Worm (Caenorhabditis elegans): Measurements from ENCODE around the gene ntl-4.

ntl-4 gene

ce11 chrIV:7958092-7958491 lies 47.7 kb downstream of the ntl-4 start:
- TF ChIP-seq nhr-28 (tag; optimal IDR thresholded peaks at IDR 0.05), result no peak
- TF ChIP-seq mab-5 (tag; optimal IDR thresholded peaks at IDR 0.05), result no peak
- no peak for TF ChIP-seq mep-1 (tag; optimal IDR thresholded peaks at IDR 0.05)
- no peak for TF ChIP-seq nhr-2 (tag; optimal IDR thresholded peaks at IDR 0.05)
- TF ChIP-seq blmp-1 (tag; optimal IDR thresholded peaks at IDR 0.05), result no peak
- TF ChIP-seq zip-8 (tag; optimal IDR thresholded peaks at IDR 0.05), result no peak
- TF ChIP-seq mls-2 (tag; optimal IDR thresholded peaks at IDR 0.05), result no peak
- TF ChIP-seq unc-120 (tag; optimal IDR thresholded peaks at IDR 0.05; ENCODE audit: poor library complexity, severe bottlenecking), result no peak
- TF ChIP-seq bed-3 (GFP tag; optimal IDR thresholded peaks at IDR 0.05), result no peak
- no peak for TF ChIP-seq elt-3 (tag; optimal IDR thresholded peaks at IDR 0.05)
- no peak for TF ChIP-seq lin-13 (tag; optimal IDR thresholded peaks at IDR 0.05)
- no peak for TF ChIP-seq tbx-8 (GFP tag; optimal IDR thresholded peaks at IDR 0.05)
- TF ChIP-seq nhr-237 (tag; optimal IDR thresholded peaks at IDR 0.05), result no peak
- TF ChIP-seq pha-4 (tag; optimal IDR thresholded peaks at IDR 0.05), result no peak
- TF ChIP-seq hlh-1 (tag; optimal IDR thresholded peaks at IDR 0.05), result no peak
- no peak for TF ChIP-seq lsy-2 (tag; optimal IDR thresholded peaks at IDR 0.05)

ce11 chrIV:7961889-7962342 lies 51.5 kb downstream of the ntl-4 start:
- TF ChIP-seq snpc-4 (tag; optimal IDR thresholded peaks at IDR 0.05) (no peak), unc-120 (tag; optimal IDR thresholded peaks at IDR 0.05; ENCODE audit: poor library complexity, severe bottlenecking) (no peak), sptf-1 (tag; optimal IDR thresholded peaks at IDR 0.05) (no peak), nhr-12 (tag; optimal IDR thresholded peaks at IDR 0.05) (no peak), drap-1 (GFP tag; optimal IDR thresholded peaks at IDR 0.05) (no peak), mab-5 (tag; optimal IDR thresholded peaks at IDR 0.05) (no peak), blmp-1 (tag; optimal IDR thresholded peaks at IDR 0.05) (no peak), ces-1 (GFP tag; optimal IDR thresholded peaks at IDR 0.05) (no peak), ceh-43 (GFP tag; optimal IDR thresholded peaks at IDR 0.05) (no peak), flh-1 (GFP tag; optimal IDR thresholded peaks at IDR 0.05) (no peak), lsy-2 (tag; optimal IDR thresholded peaks at IDR 0.05) (no peak)

Data from whole organism, mixed stage, embryonic.